Fruit fly (Drosophila melanogaster) whole organism, prepupa: ENCODE results near the gene hale.

Experiments used
- Blimp-1 ChIP-seq: fragments of 200-800 bp; sonication (Bioruptor generic); optimal IDR thresholded peaks from 3 replicates; lab custom pipeline; 2017; ENCODE audit warnings: missing biosample characterization, missing genetic modification characterization, mild to moderate bottlenecking, moderate library complexity, missing genetic modification reagents
- CG10669 ChIP-seq: fragments of 200-800 bp; sonication (Bioruptor generic); optimal IDR thresholded peaks from 3 replicates; lab custom pipeline; 2018; ENCODE audit warnings: missing biosample characterization, mild to moderate bottlenecking, missing genetic modification characterization, moderate library complexity
- CG11762 ChIP-seq: fragments of 200-800 bp; sonication (Bioruptor generic); optimal IDR thresholded peaks from 3 replicates; lab custom pipeline; 2016; ENCODE audit warnings: missing biosample characterization, missing genetic modification characterization; ENCODE audit not compliant: insufficient read depth
- CG11902 ChIP-seq: fragments of 200-800 bp; sonication (Bioruptor generic); optimal IDR thresholded peaks from 3 replicates; lab custom pipeline; 2016; ENCODE audit warnings: missing biosample characterization, missing genetic modification characterization
- CG1621 ChIP-seq: fragments of 200-800 bp; sonication (Bioruptor generic); optimal IDR thresholded peaks from 3 replicates; lab custom pipeline; 2018; ENCODE audit warnings: missing biosample characterization, mild to moderate bottlenecking, missing genetic modification characterization
- CG16779 ChIP-seq: fragments of 200-800 bp; sonication (Bioruptor generic); optimal IDR thresholded peaks from 3 replicates; lab custom pipeline; 2017; ENCODE audit warnings: missing biosample characterization, mild to moderate bottlenecking, missing genetic modification characterization
- CG31627 ChIP-seq: fragments of 200-800 bp; sonication (Bioruptor generic); optimal IDR thresholded peaks from 3 replicates; lab custom pipeline; 2016; ENCODE audit warnings: missing biosample characterization, missing genetic modification characterization
- CG32006 ChIP-seq: fragments of 200-800 bp; sonication (Bioruptor generic); optimal IDR thresholded peaks from 3 replicates; lab custom pipeline; 2017; ENCODE audit warnings: missing biosample characterization, mild to moderate bottlenecking, missing genetic modification characterization
- CG4318 ChIP-seq: fragments of 200-800 bp; sonication (Bioruptor generic); optimal IDR thresholded peaks from 3 replicates; lab custom pipeline; 2017; ENCODE audit warnings: missing biosample characterization, mild to moderate bottlenecking, missing genetic modification characterization
- CG6163 ChIP-seq: fragments of 200-800 bp; sonication (Bioruptor generic); IDR thresholded peaks from 3 replicates; pipeline ENCODE4 v1.3.6; 2022; ENCODE audit warnings: missing biosample characterization, missing genetic modification characterization
- CG6276 ChIP-seq: fragments of 200-800 bp; sonication (Bioruptor generic); optimal IDR thresholded peaks from 2 replicates; lab custom pipeline; 2017; ENCODE audit warnings: missing biosample characterization, mild to moderate bottlenecking, missing genetic modification characterization
- CG6792 ChIP-seq: fragments of 200-800 bp; sonication (Bioruptor generic); optimal IDR thresholded peaks from 3 replicates; lab custom pipeline; 2016; ENCODE audit warnings: missing biosample characterization, missing genetic modification characterization
- CG6808 ChIP-seq: fragments of 200-800 bp; sonication (Bioruptor generic); optimal IDR thresholded peaks from 3 replicates; lab custom pipeline; 2017; ENCODE audit warnings: missing biosample characterization, missing genetic modification characterization, mild to moderate bottlenecking, moderate library complexity, missing genetic modification reagents
- CG6854 ChIP-seq: fragments of 200-800 bp; sonication (Bioruptor generic); optimal IDR thresholded peaks from 2 replicates; lab custom pipeline; 2017; ENCODE audit warnings: missing biosample characterization, mild to moderate bottlenecking, missing genetic modification characterization
- CG7368 ChIP-seq: fragments of 200-800 bp; sonication (Bioruptor generic); optimal IDR thresholded peaks from 3 replicates; lab custom pipeline; 2016; ENCODE audit warnings: missing biosample characterization, missing genetic modification characterization
- CG8119 ChIP-seq: fragments of 200-800 bp; sonication (Bioruptor generic); IDR thresholded peaks from 3 replicates; pipeline ENCODE4 v1.3.6; 2022; ENCODE audit warnings: missing biosample characterization, missing genetic modification characterization
- CG8632 ChIP-seq: fragments of 200-800 bp; sonication (Bioruptor generic); optimal IDR thresholded peaks from 3 replicates; lab custom pipeline; 2016; ENCODE audit warnings: missing biosample characterization, missing genetic modification characterization
- CG9139 ChIP-seq: fragments of 200-800 bp; sonication (Bioruptor generic); optimal IDR thresholded peaks from 3 replicates; lab custom pipeline; 2017; ENCODE audit warnings: missing biosample characterization, mild to moderate bottlenecking, missing genetic modification characterization
- Eip78C ChIP-seq: fragments of 200-800 bp; sonication (Bioruptor generic); peaks from one replicate; lab custom pipeline; 2016; ENCODE audit warnings: missing biosample characterization, missing genetic modification characterization
- Eip93F ChIP-seq: fragments of 200-800 bp; sonication (Bioruptor generic); optimal IDR thresholded peaks from 2 replicates; lab custom pipeline; 2016; ENCODE audit warnings: missing biosample characterization, mild to moderate bottlenecking, missing genetic modification characterization
- Ets21C ChIP-seq: fragments of 200-800 bp; sonication (Bioruptor generic); optimal IDR thresholded peaks from 3 replicates; lab custom pipeline; 2016; ENCODE audit warnings: missing biosample characterization, missing genetic modification characterization
- Hr38 ChIP-seq: sonication (Bioruptor generic); optimal IDR thresholded peaks from 2 replicates; lab custom pipeline; 2016; ENCODE audit warnings: missing biosample characterization, missing genetic modification characterization
- Hr4 ChIP-seq: fragments of 200-800 bp; sonication (Bioruptor generic); optimal IDR thresholded peaks from 3 replicates; lab custom pipeline; 2016; ENCODE audit warnings: missing biosample characterization, missing genetic modification characterization
- Lpt ChIP-seq: fragments of 200-800 bp; sonication (Bioruptor generic); optimal IDR thresholded peaks from 3 replicates; lab custom pipeline; 2016; ENCODE audit warnings: missing biosample characterization, missing genetic modification characterization
- Met ChIP-seq: fragments of 200-800 bp; sonication (Bioruptor generic); optimal IDR thresholded peaks from 3 replicates; lab custom pipeline; 2016; ENCODE audit warnings: missing biosample characterization, missing genetic modification characterization
- OdsH ChIP-seq: fragments of 200-800 bp; sonication (Bioruptor generic); optimal IDR thresholded peaks from 3 replicates; lab custom pipeline; 2016; ENCODE audit warnings: missing biosample characterization, missing genetic modification characterization
- Sox102F ChIP-seq: fragments of 200-800 bp; sonication (Bioruptor generic); optimal IDR thresholded peaks from 2 replicates; lab custom pipeline; 2016; ENCODE audit warnings: missing biosample characterization, mild to moderate bottlenecking, missing genetic modification characterization
- achi ChIP-seq: fragments of 200-800 bp; sonication (Bioruptor generic); optimal IDR thresholded peaks from 3 replicates; lab custom pipeline; 2016; ENCODE audit warnings: missing biosample characterization, missing genetic modification characterization
- cyc ChIP-seq: fragments of 200-800 bp; sonication (Bioruptor generic); optimal IDR thresholded peaks from 3 replicates; lab custom pipeline; 2016; ENCODE audit warnings: missing biosample characterization, missing genetic modification characterization
- dac ChIP-seq: fragments of 200-800 bp; sonication (Bioruptor generic); optimal IDR thresholded peaks from 2 replicates; lab custom pipeline; 2017; ENCODE audit warnings: missing biosample characterization, mild to moderate bottlenecking, missing genetic modification characterization
- dsx ChIP-seq: fragments of 200-800 bp; optimal IDR thresholded peaks from 3 replicates; lab custom pipeline; 2019; ENCODE audit warnings: missing biosample characterization, mild to moderate bottlenecking, missing genetic modification characterization, moderate library complexity; ENCODE audit not compliant: poor library complexity, severe bottlenecking
- eg ChIP-seq: fragments of 200-800 bp; sonication (Bioruptor generic); IDR thresholded peaks from 3 replicates; pipeline ENCODE4 v1.3.6; 2022; ENCODE audit warnings: missing biosample characterization, missing genetic modification characterization
- esn ChIP-seq: fragments of 200-800 bp; sonication (Bioruptor generic); optimal IDR thresholded peaks from 2 replicates; lab custom pipeline; 2016; ENCODE audit warnings: missing biosample characterization, mild to moderate bottlenecking, missing genetic modification characterization, moderate library complexity
- fd59A ChIP-seq: fragments of 200-800 bp; sonication (Bioruptor generic); optimal IDR thresholded peaks from 2 replicates; lab custom pipeline; 2017; ENCODE audit warnings: missing biosample characterization, mild to moderate bottlenecking, missing genetic modification characterization, missing genetic modification reagents
- fd85E ChIP-seq: fragments of 200-800 bp; sonication (Bioruptor generic); optimal IDR thresholded peaks from 3 replicates; lab custom pipeline; 2016; ENCODE audit warnings: missing biosample characterization, missing genetic modification characterization
- fkh ChIP-seq: fragments of 200-800 bp; sonication (Bioruptor generic); optimal IDR thresholded peaks from 3 replicates; lab custom pipeline; 2017; ENCODE audit warnings: missing biosample characterization, mild to moderate bottlenecking, missing genetic modification characterization, moderate library complexity
- lz ChIP-seq: fragments of 200-800 bp; sonication (Bioruptor generic); optimal IDR thresholded peaks from 3 replicates; lab custom pipeline; 2016; ENCODE audit warnings: missing biosample characterization, missing genetic modification characterization
- net ChIP-seq: fragments of 200-800 bp; sonication (Bioruptor generic); optimal IDR thresholded peaks from 3 replicates; lab custom pipeline; 2016; ENCODE audit warnings: missing biosample characterization, missing genetic modification characterization
- salr ChIP-seq, 2 experiments: fragments of 200-800 bp; sonication (Bioruptor generic); optimal IDR thresholded peaks; 3 replicates each; lab custom pipeline; 2016 to 2018; ENCODE audit warnings: missing biosample characterization in 2 of 2, missing genetic modification characterization in 2 of 2, mild to moderate bottlenecking in 1 of 2
- spab ChIP-seq: fragments of 200-800 bp; sonication (Bioruptor generic); optimal IDR thresholded peaks from 2 replicates; lab custom pipeline; 2017; ENCODE audit warnings: missing biosample characterization, mild to moderate bottlenecking, missing genetic modification characterization, missing genetic modification reagents
- ss ChIP-seq, 2 experiments: fragments of 200-800 bp; sonication (Bioruptor generic); optimal IDR thresholded peaks; 2 replicates in 1 of 2; 3 replicates in 1 of 2; lab custom pipeline; 2017 to 2018; ENCODE audit warnings: mild to moderate bottlenecking in 2 of 2, missing biosample characterization in 2 of 2, missing genetic modification characterization in 2 of 2, moderate library complexity in 1 of 2
- svp ChIP-seq: fragments of 200-800 bp; sonication (Bioruptor generic); peaks from one replicate; lab custom pipeline; 2016; ENCODE audit warnings: missing biosample characterization, missing genetic modification characterization
- vri ChIP-seq: fragments of 200-800 bp; sonication (Bioruptor generic); optimal IDR thresholded peaks from 3 replicates; lab custom pipeline; 2016; ENCODE audit warnings: missing biosample characterization, mild to moderate bottlenecking, missing genetic modification characterization

The hale gene

DNA sequence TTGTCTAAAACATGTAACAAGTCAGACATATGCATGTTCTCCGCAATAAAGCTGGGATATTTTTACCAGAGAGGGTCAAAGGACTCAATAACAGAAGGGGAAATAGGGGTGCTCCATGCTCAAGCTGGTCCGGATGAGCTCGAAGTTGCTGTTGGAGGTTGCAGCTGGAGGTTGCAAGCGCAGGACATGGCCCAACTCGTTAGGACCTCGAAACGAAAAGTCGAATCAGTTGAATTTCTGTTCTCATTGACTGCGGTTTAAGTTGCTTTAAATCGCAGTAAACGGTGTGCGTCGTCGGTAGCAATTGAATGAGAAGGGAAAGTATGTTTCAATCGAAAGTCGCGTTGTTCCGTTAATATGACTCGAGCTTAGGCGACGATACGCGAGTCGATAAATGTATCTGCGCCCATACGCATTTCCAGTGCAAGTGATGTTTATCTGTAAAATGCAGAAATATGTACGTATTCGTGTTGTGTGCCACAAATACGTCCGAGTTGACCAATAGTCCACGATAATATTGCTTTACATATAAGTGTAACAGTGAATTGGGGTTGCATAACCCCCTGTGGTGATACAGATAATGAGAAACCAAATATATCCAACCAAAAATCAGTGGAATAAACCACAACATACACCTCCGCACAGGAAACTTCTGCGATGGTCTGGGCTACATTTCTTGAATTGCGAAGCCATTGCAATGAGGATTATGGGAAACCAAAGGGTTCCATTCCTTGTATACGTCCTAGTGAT, 19.5 kb upstream of the hale start, which contains the start of gene kug:
TSS of gene kug (plus strand) at position 269 of the 750 bp plus-strand sequence.
- TF ChIP-seq CG31627 (GFP tag; lab: Kevin White, UChicago) (no peak), vri (no peak), achi (GFP tag; lab: Kevin White, UChicago) (no peak), Eip78C (GFP tag; lab: Kevin White, UChicago) (no peak), eg (GFP tag; lab: Robert Waterston, UW) (no peak), CG11762 (GFP tag; lab: Kevin White, UChicago) (no peak), net (GFP tag; lab: Kevin White, UChicago) (no peak), fd85E (GFP tag; lab: Kevin White, UChicago) (no peak), CG6854 (GFP tag; lab: Kevin White, UChicago) (no peak), OdsH (no peak), salr (GFP tag; optimal IDR thresholded peaks at IDR 0.05; lab: Kevin White, UChicago) (no peak), dsx (GFP tag; lab: Kevin White, UChicago) (no peak), cyc (GFP tag; lab: Kevin White, UChicago) (no peak), Hr38 (GFP tag; lab: Kevin White, UChicago) (no peak), CG4318 (GFP tag; lab: Kevin White, UChicago) (no peak), CG16779 (tag; lab: Kevin White, UChicago) (no peak), CG9139 (GFP tag; lab: Kevin White, UChicago) (no peak), CG1621 (tag; lab: Kevin White, UChicago) (no peak), CG8632 (no peak), Eip93F (no peak)

DNA sequence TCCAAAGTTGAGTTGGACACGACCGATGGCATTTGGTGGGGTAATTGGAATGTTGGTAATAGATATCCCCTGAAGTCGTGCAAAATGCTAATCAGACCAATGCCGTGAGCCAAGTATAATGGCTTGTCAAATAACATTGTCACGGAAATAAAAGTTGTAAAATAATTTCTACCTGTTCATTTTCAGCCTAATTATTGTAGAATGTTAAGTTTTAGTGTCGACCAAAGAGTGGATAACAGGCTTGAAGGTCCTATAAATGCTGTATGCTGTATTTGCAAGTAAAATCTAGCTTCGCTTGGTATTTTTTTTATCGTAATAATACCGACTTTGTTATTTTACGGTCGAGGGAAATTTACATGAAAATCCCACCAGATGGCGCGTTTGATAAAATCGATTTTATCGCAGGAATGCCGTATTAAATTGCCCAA, 18.8 kb upstream of the hale start:
- TF ChIP-seq CG8119: no peak
- TF ChIP-seq Eip78C (GFP tag; lab: Kevin White, UChicago): peak; percentile 61
- TF ChIP-seq eg (GFP tag; lab: Robert Waterston, UW): no peak
- no peak for TF ChIP-seq dac
- no peak for TF ChIP-seq CG11762 (GFP tag; lab: Kevin White, UChicago)

DNA sequence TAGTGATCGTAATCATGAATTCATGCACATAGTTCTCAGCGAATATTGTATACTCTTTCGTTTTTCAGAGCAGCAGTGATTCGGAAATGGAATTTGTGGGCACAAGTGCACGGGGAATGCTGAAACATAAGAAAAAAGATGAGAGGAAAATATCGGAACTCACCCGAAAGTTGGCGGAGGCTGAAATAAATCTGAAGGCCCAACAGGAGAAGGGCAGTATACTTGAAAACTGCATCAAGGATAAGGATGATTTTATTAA, 17.5 kb upstream of the hale start:
- TF ChIP-seq fkh (GFP tag; lab: Kevin White, UChicago) (no peak), Lpt (GFP tag; lab: Kevin White, UChicago) (no peak), CG10669 (GFP tag; lab: Kevin White, UChicago) (peak; percentile 0)

DNA sequence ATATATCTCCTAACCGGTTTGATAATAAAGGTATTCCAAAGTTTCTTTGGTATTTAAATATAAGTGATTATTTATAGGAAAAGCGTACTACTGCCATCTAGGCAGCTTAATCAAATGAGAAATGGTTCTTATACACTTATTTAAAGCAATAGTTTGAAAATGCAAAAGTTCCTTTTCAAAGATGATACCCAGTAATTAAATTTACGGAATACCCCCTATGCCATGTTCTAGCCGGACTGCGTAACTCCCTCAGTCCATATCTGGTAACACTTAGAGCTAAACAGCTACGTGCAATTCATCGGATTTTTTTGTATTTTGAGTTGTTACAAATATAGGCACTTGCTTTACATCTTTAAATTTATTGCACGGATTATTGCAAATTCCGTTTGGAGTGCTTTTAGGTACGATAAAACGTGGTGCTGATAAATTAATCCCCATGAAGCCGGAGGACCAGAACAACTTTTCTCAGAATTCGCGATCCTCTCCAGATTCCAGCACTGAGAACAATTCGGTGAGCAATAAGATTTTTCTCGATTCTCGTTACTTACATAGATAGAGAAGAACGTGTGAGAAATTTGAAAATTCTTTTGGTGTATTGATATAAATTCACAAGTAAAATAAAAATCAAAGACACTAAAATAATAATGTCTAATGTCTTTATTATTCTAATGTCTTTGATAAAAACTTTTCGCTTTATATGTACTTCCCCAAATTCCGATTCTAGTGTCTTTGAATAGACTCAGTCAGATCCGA, 17.0 kb upstream of the hale start, which contains the start of gene CG7668:
TSS of gene CG7668 (plus strand) at position 255 of the 753 bp plus-strand sequence.
- TF ChIP-seq CG7368 (GFP tag; lab: Kevin White, UChicago): peak; percentile 84
- TF ChIP-seq dac: peak; percentile 57
- no peak for TF ChIP-seq svp (GFP tag; lab: Kevin White, UChicago)
- TF ChIP-seq fd85E (GFP tag; lab: Kevin White, UChicago): peak; percentile 41
- peak; percentile 90 for TF ChIP-seq CG6276
- peak; percentile 80 to 88 for TF ChIP-seq ss (GFP tag; optimal IDR thresholded peaks at IDR 0.05; lab: Kevin White, UChicago)
- TF ChIP-seq lz (GFP tag; lab: Kevin White, UChicago): peak; percentile 93
- no peak; the same call in 2 of the 3 replicates for TF ChIP-seq CG6163 (GFP tag; lab: Robert Waterston, UW)
- TF ChIP-seq Ets21C: peak; percentile 88
- TF ChIP-seq Eip78C (GFP tag; lab: Kevin White, UChicago): peak; percentile 97
- TF ChIP-seq CG32006: no peak
- peak; percentile 96 for TF ChIP-seq esn
- peak; percentile 88 for TF ChIP-seq CG6792 (GFP tag; lab: Kevin White, UChicago)
- peak; percentile 81 for TF ChIP-seq spab (GFP tag; lab: Kevin White, UChicago)
- TF ChIP-seq CG11902 (GFP tag; lab: Kevin White, UChicago): peak; percentile 82
- TF ChIP-seq Lpt (GFP tag; lab: Kevin White, UChicago): peak; percentile 84
- TF ChIP-seq Blimp-1: peak; percentile 79
- TF ChIP-seq fkh (GFP tag; lab: Kevin White, UChicago): peak; percentile 55
- no peak for TF ChIP-seq CG16779 (tag; lab: Kevin White, UChicago)
- peak; percentile 91 for TF ChIP-seq Sox102F (GFP tag; lab: Kevin White, UChicago)
- peak; percentile 92 for TF ChIP-seq Met (GFP tag; lab: Kevin White, UChicago)
- TF ChIP-seq fd59A: peak; percentile 79
- TF ChIP-seq CG6808 (GFP tag; lab: Kevin White, UChicago): peak; percentile 87
- TF ChIP-seq CG1621 (tag; lab: Kevin White, UChicago): peak; percentile 89
- peak; percentile 91 for TF ChIP-seq Hr4 (GFP tag; lab: Kevin White, UChicago)
